Fruit fly (Drosophila melanogaster): Measurements from ENCODE around the gene Cyp304a1.
A peak's percentile ranks its signal among the peaks of the same experiment; 100 is the strongest.

The Cyp304a1 gene

dm6 chr3R:13014168-13014881 is 50.7 kb downstream of the Cyp304a1 start (continued):
- TF ChIP-seq CG17829 (tag; optimal IDR thresholded peaks at IDR 0.05) (no peak), fd96Cb (tag; optimal IDR thresholded peaks at IDR 0.05) (no peak), twi (tag; optimal IDR thresholded peaks at IDR 0.05) (peak; percentile 37), seq (GFP tag; IDR thresholded peaks at IDR 0.05) (no peak), pan (optimal IDR thresholded peaks at IDR 0.05) (no peak), pan (GFP tag; optimal IDR thresholded peaks at IDR 0.05 in 1 of 2, IDR thresholded peaks at IDR 0.05 in 1 of 2) (peak in 1 of 2 experiments; percentile 49), phol (tag; optimal IDR thresholded peaks at IDR 0.05) (peak; percentile 7), CG17568 (GFP tag; optimal IDR thresholded peaks at IDR 0.05) (no peak), CG11696 (GFP tag; IDR thresholded peaks at IDR 0.05) (no peak), ttk (GFP tag; IDR thresholded peaks at IDR 0.05) (no peak), Tbp (GFP tag; optimal IDR thresholded peaks at IDR 0.05) (no peak), CG14441 (GFP tag; IDR thresholded peaks at IDR 0.05) (0 out of 2 replicates have a peak, but pooled peaks have one; percentile 35), CG15269 (tag; optimal IDR thresholded peaks at IDR 0.05) (peak; percentile 46), mirr (GFP tag; optimal IDR thresholded peaks at IDR 0.05) (no peak), CG14965 (GFP tag; optimal IDR thresholded peaks at IDR 0.05; ENCODE audit: borderline replicate concordance) (no peak), CG17361 (GFP tag; IDR thresholded peaks at IDR 0.05) (0 out of 3 replicates have a peak, but pooled peaks have one; percentile 18), repo (GFP tag; optimal IDR thresholded peaks at IDR 0.05) (no peak), dpn (GFP tag; optimal IDR thresholded peaks at IDR 0.05) (peak in 1 of 2 experiments; percentile 1), Rfx (GFP tag; IDR thresholded peaks at IDR 0.05) (peak; percentile 43), CG7786 (GFP tag; optimal IDR thresholded peaks at IDR 0.05) (no peak), Dfd (GFP tag; optimal IDR thresholded peaks at IDR 0.05) (no peak), Xbp1 (GFP tag; optimal IDR thresholded peaks at IDR 0.05) (peak; percentile 0), crp (GFP tag; optimal IDR thresholded peaks at IDR 0.05) (no peak), CG4707 (GFP tag; optimal IDR thresholded peaks at IDR 0.05) (no peak), CG11504 (tag; optimal IDR thresholded peaks at IDR 0.05) (peak; percentile 27), row (GFP tag; IDR thresholded peaks at IDR 0.05) (peak; percentile 44; the same call in 1 of the 3 replicates), otp (GFP tag; IDR thresholded peaks at IDR 0.05) (no peak), CG2120 (GFP tag; optimal IDR thresholded peaks at IDR 0.05) (peak; percentile 38), CG1603 (tag; optimal IDR thresholded peaks at IDR 0.05) (peak; percentile 33), Atf6 (GFP tag; IDR thresholded peaks at IDR 0.05) (no peak), Ssrp (tag; optimal IDR thresholded peaks at IDR 0.05) (no peak), Ptx1 (GFP tag; IDR thresholded peaks at IDR 0.05) (peak; percentile 12; the same call in 1 of the 2 replicates), CG8089 (GFP tag; optimal IDR thresholded peaks at IDR 0.05) (no peak), corto (GFP tag; optimal IDR thresholded peaks at IDR 0.05) (no peak), sr (GFP tag; IDR thresholded peaks at IDR 0.05) (no peak), C15 (GFP tag; IDR thresholded peaks at IDR 0.05) (no peak), CG17359 (tag; optimal IDR thresholded peaks at IDR 0.05) (peak; percentile 21), Fer3 (tag; optimal IDR thresholded peaks at IDR 0.05) (peak; percentile 21), CG8944 (GFP tag; optimal IDR thresholded peaks at IDR 0.05) (no peak), CG13624 (GFP tag; optimal IDR thresholded peaks at IDR 0.05) (peak; percentile 20), CG9215 (GFP tag; IDR thresholded peaks at IDR 0.05) (peak; percentile 26; the same call in 1 of the 2 replicates), CG6854 (GFP tag; optimal IDR thresholded peaks at IDR 0.05) (no peak), Doc2 (GFP tag; IDR thresholded peaks at IDR 0.05) (no peak), CG2712 (tag; optimal IDR thresholded peaks at IDR 0.05) (peak; percentile 1), PHDP (tag; optimal IDR thresholded peaks at IDR 0.05) (no peak), grau (tag; optimal IDR thresholded peaks at IDR 0.05) (peak; percentile 19), B-H2 (GFP tag; optimal IDR thresholded peaks at IDR 0.05) (no peak), CG9932 (GFP tag; IDR thresholded peaks at IDR 0.05) (peak; percentile 42), br (optimal IDR thresholded peaks at IDR 0.05) (no peak), org-1 (GFP tag; optimal IDR thresholded peaks at IDR 0.05) (no peak), CG2889 (GFP tag; IDR thresholded peaks at IDR 0.05) (no peak)
